Worm (Caenorhabditis elegans) whole organism, young adult: ENCODE results near the gene glb-17.
A peak's percentile ranks its signal among the peaks of the same experiment; 100 is the strongest.
"Not testable (repeated sequence)": the region's sequence is repeated elsewhere in the genome, so short reads cannot be mapped to it uniquely, and the experiment has no call there.

Experiments
- B0261.1 ChIP-seq: sonication (generic microtip); optimal IDR thresholded peaks from 2 replicates; lab custom pipeline; 2016; ENCODE audit warnings: mild to moderate bottlenecking, missing genetic modification characterization, moderate library complexity, missing compliant biosample characterization
- C17E4.6 ChIP-seq: fragments of 200-800 bp; sonication (Bioruptor generic); IDR thresholded peaks from 2 replicates; pipeline ENCODE4 v1.3.6; 2022; ENCODE audit warnings: missing genetic modification reagents, missing genetic modification characterization, missing compliant biosample characterization
- F10E7.11 ChIP-seq: sonication (generic microtip); optimal IDR thresholded peaks from 2 replicates; lab custom pipeline; 2017; ENCODE audit warnings: mild to moderate bottlenecking, missing genetic modification characterization, moderate library complexity, missing compliant biosample characterization
- F52B5.7 ChIP-seq: sonication (generic microtip); optimal IDR thresholded peaks from 2 replicates; lab custom pipeline; 2016; ENCODE audit warnings: mild to moderate bottlenecking, missing genetic modification characterization, missing compliant biosample characterization
- F57A8.1 ChIP-seq: fragments of 200-800 bp; sonication (Bioruptor generic); optimal IDR thresholded peaks from 2 replicates; lab custom pipeline; 2018; ENCODE audit warnings: mild to moderate bottlenecking, missing genetic modification characterization, moderate library complexity, missing compliant biosample characterization
- Y53G8AR.9 ChIP-seq: fragments of 200-800 bp; sonication (Bioruptor generic); conservative IDR thresholded peaks from 2 replicates; pipeline ENCODE4 v1.3.6; 2022; ENCODE audit warnings: missing genetic modification reagents, missing genetic modification characterization, missing compliant biosample characterization
- ama-1 ChIP-seq, 3 experiments: fragments of 150-350 bp in 1 of 3; sonication (generic microtip) in 2 of 3; optimal IDR thresholded peaks; 2 replicates each; lab custom pipeline; 2014 to 2018; ENCODE audit warnings: missing biosample characterization in 2 of 3, missing genetic modification characterization in 2 of 3, missing genetic modification reagents in 2 of 3
- atf-7 ChIP-seq: sonication (generic microtip); optimal IDR thresholded peaks from 2 replicates; lab custom pipeline; 2017; ENCODE audit warnings: mild to moderate bottlenecking, missing genetic modification characterization, missing compliant biosample characterization
- athp-1 ChIP-seq: sonication (generic microtip); optimal IDR thresholded peaks from 2 replicates; lab custom pipeline; 2017; ENCODE audit warnings: mild to moderate bottlenecking, missing genetic modification characterization, missing compliant biosample characterization
- attf-6 ChIP-seq: fragments of 200-800 bp; sonication (Bioruptor generic); IDR thresholded peaks from 2 replicates; pipeline ENCODE4 v1.3.6; 2022; ENCODE audit warnings: missing genetic modification reagents, missing genetic modification characterization, missing compliant biosample characterization
- bed-1 ChIP-seq: fragments of 200-800 bp; sonication (Bioruptor generic); IDR thresholded peaks from 2 replicates; pipeline ENCODE4 v1.3.6; 2022; ENCODE audit warnings: missing genetic modification reagents, missing genetic modification characterization, missing compliant biosample characterization
- bed-2 ChIP-seq: fragments of 200-800 bp; sonication (Bioruptor generic); IDR thresholded peaks from 2 replicates; pipeline ENCODE4 v1.3.6; 2022; ENCODE audit warnings: missing genetic modification reagents, missing genetic modification characterization, missing compliant biosample characterization
- ceh-40 ChIP-seq: fragments of 200-800 bp; sonication (Bioruptor generic); IDR thresholded peaks from 2 replicates; pipeline ENCODE4 v1.3.6; 2022; ENCODE audit warnings: missing genetic modification characterization, missing compliant biosample characterization
- chd-7 ChIP-seq: sonication (generic microtip); optimal IDR thresholded peaks from 2 replicates; lab custom pipeline; 2016; ENCODE audit warnings: mild to moderate bottlenecking, missing genetic modification characterization, moderate library complexity, missing compliant biosample characterization
- dpff-1 ChIP-seq: sonication (generic microtip); optimal IDR thresholded peaks from 2 replicates; lab custom pipeline; 2017; ENCODE audit warnings: mild to moderate bottlenecking, missing genetic modification characterization, missing compliant biosample characterization
- egl-44 ChIP-seq: fragments of 200-800 bp; sonication (Bioruptor generic); IDR thresholded peaks from 2 replicates; pipeline ENCODE4 v1.3.6; 2022; ENCODE audit warnings: missing genetic modification reagents, missing genetic modification characterization, missing compliant biosample characterization
- egrh-3 ChIP-seq: fragments of 200-800 bp; sonication (Bioruptor generic); IDR thresholded peaks from 2 replicates; pipeline ENCODE4 v1.3.6; 2022; ENCODE audit warnings: missing genetic modification reagents, missing genetic modification characterization, missing compliant biosample characterization
- ekl-4 ChIP-seq: fragments of 200-800 bp; sonication (Bioruptor generic); IDR thresholded peaks from 2 replicates; pipeline ENCODE4 v1.3.6; 2022; ENCODE audit warnings: missing genetic modification reagents, missing genetic modification characterization, missing compliant biosample characterization
- gei-17 ChIP-seq: fragments of 200-800 bp; sonication (Bioruptor generic); optimal IDR thresholded peaks from 2 replicates; lab custom pipeline; 2018; ENCODE audit warnings: mild to moderate bottlenecking, missing genetic modification characterization, missing compliant biosample characterization
- hmg-1.2 ChIP-seq: fragments of 200-800 bp; sonication (Bioruptor generic); IDR thresholded peaks from 2 replicates; pipeline ENCODE4 v1.3.6; 2022; ENCODE audit warnings: missing genetic modification reagents, missing genetic modification characterization, missing compliant biosample characterization
- hmg-20 ChIP-seq: fragments of 200-800 bp; sonication (Bioruptor generic); IDR thresholded peaks from 2 replicates; pipeline ENCODE4 v1.3.6; 2022; ENCODE audit warnings: missing genetic modification reagents, missing genetic modification characterization, missing compliant biosample characterization
- hrde-1 ChIP-seq: sonication (generic microtip); optimal IDR thresholded peaks from 2 replicates; lab custom pipeline; 2016; ENCODE audit warnings: missing genetic modification characterization, mild to moderate bottlenecking, missing compliant biosample characterization, moderate library complexity, missing genotype, missing genetic modification reagents, borderline replicate concordance
- lag-1 ChIP-seq: fragments of 200-800 bp; sonication (Bioruptor generic); IDR thresholded peaks from 2 replicates; pipeline ENCODE4 v1.3.6; 2022; ENCODE audit warnings: missing genetic modification reagents, missing genetic modification characterization, missing compliant biosample characterization
- lin-40 ChIP-seq: sonication (generic microtip); optimal IDR thresholded peaks from 2 replicates; lab custom pipeline; 2016; ENCODE audit warnings: missing genetic modification characterization, mild to moderate bottlenecking, missing compliant biosample characterization, missing genotype, missing genetic modification reagents
- lir-1 ChIP-seq: fragments of 200-800 bp; sonication (Bioruptor generic); conservative IDR thresholded peaks from 2 replicates; pipeline ENCODE4 v1.3.6; 2022; ENCODE audit warnings: missing genetic modification reagents, missing genetic modification characterization, missing compliant biosample characterization
- lsl-1 ChIP-seq: fragments of 200-800 bp; sonication (Bioruptor generic); optimal IDR thresholded peaks from 2 replicates; lab custom pipeline; 2018; ENCODE audit warnings: mild to moderate bottlenecking, missing genetic modification characterization, moderate library complexity, missing compliant biosample characterization
- lsy-27 ChIP-seq: sonication (generic microtip); optimal IDR thresholded peaks from 2 replicates; lab custom pipeline; 2017; ENCODE audit warnings: missing genetic modification characterization, mild to moderate bottlenecking, missing compliant biosample characterization, antibody characterized with exemption, missing genotype, borderline replicate concordance; ENCODE audit not compliant: insufficient read depth
- madf-3 ChIP-seq: fragments of 200-800 bp; sonication (Bioruptor generic); IDR thresholded peaks from 2 replicates; pipeline ENCODE4 v1.3.6; 2022; ENCODE audit warnings: missing genetic modification reagents, missing genetic modification characterization, missing compliant biosample characterization
- mel-28 ChIP-seq: sonication (generic microtip); optimal IDR thresholded peaks from 2 replicates; lab custom pipeline; 2016; ENCODE audit warnings: borderline replicate concordance, mild to moderate bottlenecking, missing genetic modification characterization, missing compliant biosample characterization
- nfya-1 ChIP-seq: sonication (generic microtip); optimal IDR thresholded peaks from 2 replicates; lab custom pipeline; 2017; ENCODE audit warnings: antibody characterized with exemption, missing compliant biosample characterization, missing genetic modification characterization, borderline replicate concordance; ENCODE audit not compliant: insufficient read depth
- nfyb-1 ChIP-seq: fragments of 200-800 bp; sonication (Bioruptor generic); IDR thresholded peaks from 2 replicates; pipeline ENCODE4 v1.3.6; 2022; ENCODE audit warnings: missing genetic modification reagents, missing genetic modification characterization, missing compliant biosample characterization
- nhr-179 ChIP-seq: sonication (generic microtip); optimal IDR thresholded peaks from 2 replicates; lab custom pipeline; 2016; ENCODE audit warnings: mild to moderate bottlenecking, missing genetic modification characterization, missing compliant biosample characterization
- pbrm-1 ChIP-seq: fragments of 200-800 bp; sonication (Bioruptor generic); IDR thresholded peaks from 2 replicates; pipeline ENCODE4 v1.3.6; 2022; ENCODE audit warnings: missing genetic modification reagents, missing genetic modification characterization, missing compliant biosample characterization
- repo-1 ChIP-seq: sonication (generic microtip); optimal IDR thresholded peaks from 2 replicates; lab custom pipeline; 2017; ENCODE audit warnings: mild to moderate bottlenecking, missing genetic modification characterization, missing compliant biosample characterization
- snpc-1.1 ChIP-seq: sonication (generic microtip); optimal IDR thresholded peaks from 2 replicates; lab custom pipeline; 2017; ENCODE audit warnings: missing genetic modification characterization, mild to moderate bottlenecking, missing compliant biosample characterization, antibody characterized with exemption, moderate library complexity, missing genotype, missing genetic modification reagents; ENCODE audit not compliant: insufficient read depth
- somi-1 ChIP-seq: fragments of 200-800 bp; sonication (Bioruptor generic); optimal IDR thresholded peaks from 2 replicates; lab custom pipeline; 2018; ENCODE audit warnings: mild to moderate bottlenecking, missing genetic modification characterization, missing compliant biosample characterization
- sptf-2 ChIP-seq: fragments of 200-800 bp; sonication (Bioruptor generic); optimal IDR thresholded peaks from 2 replicates; lab custom pipeline; 2018; ENCODE audit warnings: mild to moderate bottlenecking, missing genetic modification characterization, missing compliant biosample characterization
- tlf-1 ChIP-seq: fragments of 200-800 bp; sonication (Bioruptor generic); optimal IDR thresholded peaks from 2 replicates; lab custom pipeline; 2018; ENCODE audit warnings: mild to moderate bottlenecking, missing genetic modification characterization, missing compliant biosample characterization
- unc-62 ChIP-seq: fragments of 150-350 bp; optimal IDR thresholded peaks from 2 replicates; lab custom pipeline; 2014; ENCODE audit warnings: missing biosample characterization, missing genetic modification reagents, missing genetic modification characterization
- zim-3 ChIP-seq: sonication (generic microtip); optimal IDR thresholded peaks from 2 replicates; lab custom pipeline; 2017; ENCODE audit warnings: mild to moderate bottlenecking, missing genetic modification characterization, moderate library complexity, missing compliant biosample characterization
- ztf-18 ChIP-seq: sonication (generic microtip); optimal IDR thresholded peaks from 2 replicates; lab custom pipeline; 2016; ENCODE audit warnings: missing genotype, mild to moderate bottlenecking, missing genetic modification characterization, missing compliant biosample characterization
- ztf-25 ChIP-seq: fragments of 200-800 bp; sonication (Bioruptor generic); IDR thresholded peaks from 2 replicates; pipeline ENCODE4 v1.3.6; 2022; ENCODE audit warnings: missing genetic modification reagents, missing genetic modification characterization, missing compliant biosample characterization
- ztf-26 ChIP-seq: sonication (generic microtip); optimal IDR thresholded peaks from 2 replicates; lab custom pipeline; 2017; ENCODE audit warnings: missing genetic modification characterization, missing compliant biosample characterization
- ztf-6 ChIP-seq: fragments of 200-800 bp; sonication (Bioruptor generic); IDR thresholded peaks from 2 replicates; pipeline ENCODE4 v1.3.6; 2022; ENCODE audit warnings: missing genetic modification reagents, missing genetic modification characterization, missing compliant biosample characterization

The glb-17 gene

DNA sequence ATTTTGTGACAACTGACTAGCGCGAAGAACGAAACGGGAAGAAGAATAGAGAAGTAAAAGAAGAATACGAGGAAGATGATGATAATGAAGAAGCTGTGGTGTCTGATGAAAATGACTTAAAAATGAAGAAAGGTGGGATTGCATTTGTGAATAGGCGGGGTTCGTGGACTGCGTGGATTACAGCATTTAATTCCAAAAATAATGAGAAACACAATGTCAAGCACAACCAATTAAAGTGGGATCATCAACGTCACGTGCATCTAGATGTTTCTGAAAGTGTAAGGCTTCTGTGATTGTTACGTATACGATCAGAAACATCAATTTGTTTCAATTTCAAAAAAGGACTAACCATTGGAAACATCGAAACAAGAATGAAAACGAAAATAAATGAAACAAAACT, at the start of gene glb-17:
glb-17 (minus strand) TSS at position 101 of the 400 bp plus-strand sequence.
- no peak for TF ChIP-seq lsl-1 (GFP tag; lab: Kevin White, UChicago)
- TF ChIP-seq somi-1 (GFP tag; lab: Kevin White, UChicago), result no peak
- TF ChIP-seq mel-28 (tag; lab: Kevin White, UChicago), result no peak
- no peak for TF ChIP-seq nfyb-1
- TF ChIP-seq lir-1, result no peak
- no peak for TF ChIP-seq gei-17 (GFP tag; lab: Kevin White, UChicago)
- no peak for TF ChIP-seq snpc-1.1
- TF ChIP-seq hmg-20, result no peak
- TF ChIP-seq chd-7 (tag; lab: Kevin White, UChicago), result no peak
- TF ChIP-seq F10E7.11 (tag; lab: Kevin White, UChicago), result no peak
- TF ChIP-seq repo-1 (tag; lab: Kevin White, UChicago), result no peak
- TF ChIP-seq attf-6 (GFP tag; lab: Robert Waterston, UW), result no peak
- TF ChIP-seq dpff-1 (tag; lab: Kevin White, UChicago), result no peak
- TF ChIP-seq bed-1, result no peak
- TF ChIP-seq sptf-2 (GFP tag; lab: Kevin White, UChicago), result no peak
- no peak for TF ChIP-seq nfya-1 (tag; lab: Kevin White, UChicago)

DNA sequence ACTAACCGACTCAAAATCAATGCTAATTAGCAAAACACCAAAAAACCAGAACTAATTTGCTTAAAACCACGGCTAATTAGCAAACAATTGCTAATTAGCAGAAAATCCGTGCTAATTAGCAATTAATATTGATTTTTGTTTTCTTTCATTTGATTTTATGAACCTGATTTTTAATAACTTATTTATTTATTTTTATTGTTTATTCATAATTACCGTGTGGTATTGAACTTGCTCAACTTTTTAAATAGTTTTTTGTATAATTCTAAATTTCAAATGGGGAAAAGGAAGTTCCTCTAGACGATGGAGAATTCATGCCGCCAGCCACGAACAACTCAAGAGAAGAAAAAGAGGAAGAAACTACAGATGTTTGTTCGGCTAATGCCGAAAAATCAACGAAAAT, 49.0 kb upstream of the glb-17 start, which contains the start of gene F34H10.1:
F34H10.1 (plus strand) TSS at position 301 of the 400 bp plus-strand sequence.
- TF ChIP-seq F52B5.7 (tag; lab: Kevin White, UChicago); F57A8.1; bed-1: not testable (repeated sequence)
- TF ChIP-seq, all 124 proteins: peak for 0; not testable (repeated sequence) for 124

DNA sequence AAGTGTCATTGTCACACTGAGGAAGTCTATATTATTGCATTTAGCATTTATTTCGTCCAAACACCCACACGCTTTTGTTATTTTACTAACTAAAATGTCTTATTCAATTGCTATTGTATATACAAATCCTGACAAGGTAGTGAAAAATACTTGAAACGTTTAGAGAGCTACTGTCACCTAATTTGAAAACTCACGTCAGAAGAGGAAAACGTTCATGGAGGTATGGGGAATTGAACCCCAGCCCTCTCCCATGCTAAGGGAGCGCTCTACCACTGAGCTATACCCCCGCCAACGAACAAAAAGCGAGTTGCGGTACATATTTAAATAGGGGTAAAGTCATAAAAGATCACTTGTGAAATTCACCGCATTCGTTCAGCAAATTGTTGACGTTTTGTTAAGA, 45.8 kb upstream of the glb-17 start:
- no peak for TF ChIP-seq nhr-179
- TF ChIP-seq ztf-26, result no peak
- TF ChIP-seq tlf-1, result peak; percentile 29
- TF ChIP-seq egl-44 (GFP tag; lab: Robert Waterston, UW), result peak; percentile 82
- peak; percentile 66 for TF ChIP-seq zim-3 (tag; lab: Kevin White, UChicago)
- TF ChIP-seq unc-62 (GFP tag; lab: Kevin White, UChicago), result no peak
- no peak for TF ChIP-seq mel-28 (tag; lab: Kevin White, UChicago)
- peak; percentile 29 for TF ChIP-seq athp-1 (tag; lab: Kevin White, UChicago)
- peak; percentile 27; the same call in 1 of the 2 replicates for TF ChIP-seq egrh-3
- TF ChIP-seq lag-1, result no peak
- TF ChIP-seq nfya-1 (tag; lab: Kevin White, UChicago), result no peak
- TF ChIP-seq ceh-40, result peak; percentile 66
- peak; percentile 61 for TF ChIP-seq hmg-1.2 (GFP tag; lab: Robert Waterston, UW)
- peak; percentile 64; the same call in 1 of the 2 replicates for TF ChIP-seq ztf-25 (GFP tag; lab: Robert Waterston, UW)
- TF ChIP-seq hrde-1 (tag; lab: Kevin White, UChicago), result peak; percentile 81
- TF ChIP-seq ama-1 (optimal IDR thresholded peaks at IDR 0.05; lab: Kevin White, UChicago), result no peak
- peak in 1 of 2 experiments; percentile 82 for TF ChIP-seq ama-1 (GFP tag; optimal IDR thresholded peaks at IDR 0.05; lab: Kevin White, UChicago)
- no peak for TF ChIP-seq ztf-6 (GFP tag; lab: Robert Waterston, UW)
- no peak for TF ChIP-seq C17E4.6 (GFP tag; lab: Robert Waterston, UW)
- TF ChIP-seq lin-40 (tag; lab: Kevin White, UChicago), result no peak
- no peak for TF ChIP-seq madf-3 (GFP tag; lab: Robert Waterston, UW)
- peak; percentile 67; the same call in 1 of the 2 replicates for TF ChIP-seq attf-6 (GFP tag; lab: Robert Waterston, UW)
- TF ChIP-seq B0261.1 (tag; lab: Kevin White, UChicago), result peak; percentile 78
- TF ChIP-seq lsy-27 (tag; lab: Kevin White, UChicago), result no peak
- TF ChIP-seq pbrm-1, result peak; percentile 72
- TF ChIP-seq Y53G8AR.9 (GFP tag; lab: Robert Waterston, UW), result no peak
- TF ChIP-seq ekl-4 (GFP tag; lab: Robert Waterston, UW), result 0 out of 2 replicates have a peak, but pooled peaks have one; percentile 40
- peak; percentile 74 for TF ChIP-seq atf-7
- TF ChIP-seq ztf-18 (tag; lab: Kevin White, UChicago), result peak; percentile 70
- no peak for TF ChIP-seq chd-7 (tag; lab: Kevin White, UChicago)
- no peak for TF ChIP-seq bed-2 (GFP tag; lab: Robert Waterston, UW)
